Worm (Caenorhabditis elegans) whole organism, L3 larva: ENCODE data around the gene C31B8.1.

ENCODE experiments used
- R02D3.7 ChIP-seq: fragments of 150-350 bp; optimal IDR thresholded peaks from 2 replicates; lab custom pipeline; 2014; ENCODE audit warnings: missing biosample characterization, missing genetic modification characterization
- ZK546.5 ChIP-seq: sonication (generic microtip); optimal IDR thresholded peaks from 2 replicates; lab custom pipeline; 2017; ENCODE audit warnings: missing biosample characterization, missing genetic modification characterization
- aly-2 ChIP-seq: fragments of 150-350 bp; optimal IDR thresholded peaks from 2 replicates; lab custom pipeline; 2014; ENCODE audit warnings: missing biosample characterization, missing genetic modification characterization
- ama-1 ChIP-seq: fragments of 150-350 bp; optimal IDR thresholded peaks from 2 replicates; lab custom pipeline; 2018
- ceh-16 ChIP-seq: sonication (generic microtip); optimal IDR thresholded peaks from 2 replicates; lab custom pipeline; 2017; ENCODE audit warnings: missing biosample characterization, missing genetic modification characterization
- ceh-82 ChIP-seq: fragments of 150-350 bp; optimal IDR thresholded peaks from 2 replicates; lab custom pipeline; 2014; ENCODE audit warnings: missing biosample characterization, missing genetic modification characterization
- ceh-9 ChIP-seq: sonication (generic microtip); optimal IDR thresholded peaks from 2 replicates; lab custom pipeline; 2018; ENCODE audit warnings: missing biosample characterization, missing genetic modification characterization
- daf-12 ChIP-seq: fragments of 150-350 bp; optimal IDR thresholded peaks from 2 replicates; lab custom pipeline; 2014; ENCODE audit warnings: missing biosample characterization, missing genetic modification reagents, missing genetic modification characterization
- egl-27 ChIP-seq: sonication (generic microtip); optimal IDR thresholded peaks from 4 replicates; lab custom pipeline; 2017; ENCODE audit warnings: missing biosample characterization, missing genetic modification reagents, missing genetic modification characterization
- egl-5 ChIP-seq: fragments of 150-350 bp; optimal IDR thresholded peaks from 2 replicates; lab custom pipeline; 2017; ENCODE audit warnings: missing biosample characterization, missing genetic modification reagents, missing genetic modification characterization, inconsistent platforms
- elt-2 ChIP-seq: sonication (generic microtip); optimal IDR thresholded peaks from 2 replicates; lab custom pipeline; 2016; ENCODE audit warnings: missing genetic modification reagents, mild to moderate bottlenecking, missing genetic modification characterization, missing compliant biosample characterization
- eor-1 ChIP-seq, 2 experiments: fragments of 150-350 bp; optimal IDR thresholded peaks; 2 replicates each; lab custom pipeline; 2014 to 2018; ENCODE audit warnings: missing biosample characterization in 2 of 2, missing genetic modification characterization in 2 of 2
- fkh-10 ChIP-seq: sonication (generic microtip); optimal IDR thresholded peaks from 2 replicates; lab custom pipeline; 2017; ENCODE audit warnings: missing biosample characterization, missing genetic modification reagents, missing genetic modification characterization
- fkh-2 ChIP-seq: fragments of 150-350 bp; optimal IDR thresholded peaks from 2 replicates; lab custom pipeline; 2014; ENCODE audit warnings: missing biosample characterization, missing genetic modification reagents, missing genetic modification characterization
- fos-1 ChIP-seq: fragments of 150-350 bp; optimal IDR thresholded peaks from 2 replicates; lab custom pipeline; 2014; ENCODE audit warnings: missing biosample characterization, missing genetic modification characterization
- hmg-11 ChIP-seq: sonication (generic microtip); optimal IDR thresholded peaks from 2 replicates; lab custom pipeline; 2016; ENCODE audit warnings: missing genetic modification characterization, missing compliant biosample characterization
- lsy-12 ChIP-seq: sonication (generic microtip); optimal IDR thresholded peaks from 2 replicates; lab custom pipeline; 2016; ENCODE audit warnings: mild to moderate bottlenecking, missing genetic modification characterization, missing compliant biosample characterization
- mml-1 ChIP-seq: fragments of 150-350 bp; sonication (generic microtip); optimal IDR thresholded peaks from 3 replicates; lab custom pipeline; 2014; ENCODE audit warnings: missing biosample characterization, missing genetic modification characterization
- nhr-11 ChIP-seq: fragments of 150-350 bp; optimal IDR thresholded peaks from 2 replicates; lab custom pipeline; 2014; ENCODE audit warnings: missing biosample characterization, missing genetic modification characterization
- nhr-23 ChIP-seq: fragments of 150-350 bp; optimal IDR thresholded peaks from 2 replicates; lab custom pipeline; 2014; ENCODE audit warnings: missing biosample characterization, missing genetic modification reagents, missing genetic modification characterization
- nhr-25 ChIP-seq: sonication (generic microtip); optimal IDR thresholded peaks from 2 replicates; lab custom pipeline; 2017; ENCODE audit warnings: missing biosample characterization, missing genetic modification characterization
- nhr-67 ChIP-seq: fragments of 150-350 bp; optimal IDR thresholded peaks from 2 replicates; lab custom pipeline; 2014; ENCODE audit warnings: missing biosample characterization, missing genetic modification characterization
- nhr-76 ChIP-seq: fragments of 150-350 bp; sonication (generic microtip); optimal IDR thresholded peaks from 5 replicates; lab custom pipeline; 2014; ENCODE audit warnings: missing biosample characterization, missing genetic modification characterization
- nhr-77 ChIP-seq: fragments of 150-350 bp; optimal IDR thresholded peaks from 2 replicates; lab custom pipeline; 2014; ENCODE audit warnings: missing biosample characterization, missing genetic modification characterization
- pha-4 ChIP-seq: fragments of 150-350 bp; optimal IDR thresholded peaks from 2 replicates; lab custom pipeline; 2014; ENCODE audit warnings: missing biosample characterization, missing genetic modification reagents, missing genetic modification characterization
- skn-1 ChIP-seq: fragments of 150-350 bp; optimal IDR thresholded peaks from 2 replicates; lab custom pipeline; 2014; ENCODE audit warnings: missing biosample characterization, missing genetic modification characterization
- snpc-4 ChIP-seq: fragments of 150-350 bp; optimal IDR thresholded peaks from 2 replicates; lab custom pipeline; 2014; ENCODE audit warnings: missing biosample characterization, missing genetic modification characterization
- tbx-2 ChIP-seq: sonication (generic microtip); optimal IDR thresholded peaks from 2 replicates; lab custom pipeline; 2016; ENCODE audit warnings: mild to moderate bottlenecking, missing genetic modification characterization, missing compliant biosample characterization
- unc-39 ChIP-seq: sonication (generic microtip); optimal IDR thresholded peaks from 4 replicates; lab custom pipeline; 2017; ENCODE audit warnings: missing biosample characterization, missing genetic modification characterization
- unc-62 ChIP-seq: fragments of 150-350 bp; sonication (generic microtip); optimal IDR thresholded peaks from 4 replicates; lab custom pipeline; 2014; ENCODE audit warnings: missing biosample characterization, missing genetic modification reagents, missing genetic modification characterization
- zag-1 ChIP-seq: fragments of 150-350 bp; optimal IDR thresholded peaks from 2 replicates; lab custom pipeline; 2014; ENCODE audit warnings: missing biosample characterization, missing genetic modification characterization
- ztf-11 ChIP-seq: fragments of 150-350 bp; optimal IDR thresholded peaks from 2 replicates; lab custom pipeline; 2014; ENCODE audit warnings: missing biosample characterization, missing genetic modification characterization

Gene C31B8.1

DNA sequence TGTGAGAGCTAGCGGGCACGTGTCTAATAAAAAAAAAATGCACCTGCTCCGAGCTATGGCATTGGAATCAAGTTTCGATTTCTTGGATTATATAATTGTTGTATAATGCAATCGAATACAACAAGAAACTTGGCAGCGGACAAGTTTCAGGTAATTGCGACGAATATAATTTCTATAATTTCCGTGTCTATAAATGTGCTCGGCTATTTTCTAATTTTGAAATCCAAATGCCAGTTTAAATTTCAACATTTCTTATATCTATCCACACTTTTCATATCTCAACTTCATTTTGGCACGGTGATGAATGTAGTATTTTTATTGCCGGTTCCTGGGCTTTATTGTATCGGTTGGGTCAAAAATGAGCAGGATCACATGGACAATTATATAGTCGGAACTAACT is 1.6 kb upstream of the C31B8.1 start, which contains the start of gene C31B8.16:
Gene C31B8.16 (plus strand): TSS at position 301 of the 400 bp plus-strand sequence.
- TF ChIP-seq fos-1 (tag; lab: Kevin White, UChicago) (no peak), nhr-23 (tag; lab: Kevin White, UChicago) (no peak), mml-1 (no peak), elt-2 (tag; lab: Kevin White, UChicago) (no peak), R02D3.7 (tag; lab: Kevin White, UChicago) (no peak), fkh-2 (tag; lab: Kevin White, UChicago) (no peak), ceh-82 (no peak), daf-12 (no peak), unc-62 (GFP tag; lab: Kevin White, UChicago) (no peak), nhr-11 (tag; lab: Kevin White, UChicago) (no peak)
- TF ChIP-seq, all 47 proteins: peak for 0

DNA sequence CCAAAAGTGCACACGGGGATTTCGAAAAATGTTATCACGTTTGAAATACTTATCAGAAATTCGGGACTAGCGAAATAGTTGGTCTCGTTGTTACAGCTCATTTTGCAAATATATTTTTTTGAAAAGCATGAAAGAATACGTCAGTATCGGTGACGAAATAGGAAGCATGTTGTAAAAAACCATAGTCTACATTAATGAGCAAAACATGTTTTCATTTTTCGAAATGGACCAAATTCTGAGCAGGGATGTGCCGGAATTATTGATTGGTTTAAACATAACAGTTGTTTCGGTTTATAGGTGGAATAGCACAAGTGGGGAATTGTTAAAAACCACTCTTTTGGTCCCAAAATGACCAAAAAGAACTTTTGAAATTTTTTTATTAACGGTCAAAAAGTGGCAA is 2.7 kb downstream of the C31B8.1 start, which contains the start of gene srh-247:
Gene srh-247 (minus strand): TSS at position 101 of the 400 bp plus-strand sequence.
- no peak for TF ChIP-seq unc-39 (tag; lab: Kevin White, UChicago)
- TF ChIP-seq egl-5 (tag; lab: Kevin White, UChicago), result no peak
- TF ChIP-seq fkh-2 (tag; lab: Kevin White, UChicago), result no peak
- no peak for TF ChIP-seq ama-1 (lab: Kevin White, UChicago)
- no peak for TF ChIP-seq nhr-76
- TF ChIP-seq elt-2 (tag; lab: Kevin White, UChicago), result no peak
- TF ChIP-seq eor-1 (tag; optimal IDR thresholded peaks at IDR 0.05; lab: Kevin White, UChicago), result no peak
- no peak for TF ChIP-seq nhr-11 (tag; lab: Kevin White, UChicago)
- TF ChIP-seq aly-2 (tag; lab: Kevin White, UChicago), result no peak
- no peak for TF ChIP-seq zag-1 (tag; lab: Kevin White, UChicago)
- no peak for TF ChIP-seq pha-4 (tag; lab: Kevin White, UChicago)
- TF ChIP-seq, all 47 proteins: peak for 0

DNA sequence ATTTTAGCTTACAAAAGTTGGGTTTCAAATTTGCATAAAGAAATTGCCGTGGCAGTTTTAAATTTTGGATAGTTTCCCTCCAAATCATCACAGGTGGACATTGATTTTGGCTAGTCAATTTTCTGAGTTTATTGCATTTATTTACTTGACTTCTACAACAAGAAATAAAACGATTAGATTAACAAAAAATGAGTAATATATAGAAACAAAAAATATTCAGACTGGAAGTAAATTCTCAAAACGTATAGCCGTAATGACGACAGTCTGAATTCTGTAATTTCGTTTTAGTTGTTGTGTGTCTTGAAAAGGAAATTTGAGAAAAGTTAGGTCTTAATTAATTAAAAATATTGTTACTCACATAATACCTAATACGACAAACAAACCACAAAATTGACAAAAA is 7.1 kb downstream of the C31B8.1 start, which contains the start of gene srw-141:
Gene srw-141 (minus strand): TSS at position 101 of the 400 bp plus-strand sequence.
- TF ChIP-seq hmg-11 (tag; lab: Kevin White, UChicago), result no peak
- no peak for TF ChIP-seq zag-1 (tag; lab: Kevin White, UChicago)
- no peak for TF ChIP-seq ceh-82
- no peak for TF ChIP-seq fkh-2 (tag; lab: Kevin White, UChicago)
- no peak for TF ChIP-seq ceh-9 (tag; lab: Kevin White, UChicago)
- TF ChIP-seq ceh-16 (tag; lab: Kevin White, UChicago), result no peak
- TF ChIP-seq nhr-67 (tag; lab: Kevin White, UChicago), result no peak
- TF ChIP-seq nhr-11 (tag; lab: Kevin White, UChicago), result no peak
- TF ChIP-seq egl-27 (tag; lab: Kevin White, UChicago), result no peak
- TF ChIP-seq ztf-11 (tag; lab: Kevin White, UChicago), result no peak
- no peak for TF ChIP-seq eor-1 (tag; optimal IDR thresholded peaks at IDR 0.05; lab: Kevin White, UChicago)
- no peak for TF ChIP-seq nhr-76
- no peak for TF ChIP-seq nhr-23 (tag; lab: Kevin White, UChicago)
- TF ChIP-seq nhr-25 (tag; lab: Kevin White, UChicago), result no peak

DNA sequence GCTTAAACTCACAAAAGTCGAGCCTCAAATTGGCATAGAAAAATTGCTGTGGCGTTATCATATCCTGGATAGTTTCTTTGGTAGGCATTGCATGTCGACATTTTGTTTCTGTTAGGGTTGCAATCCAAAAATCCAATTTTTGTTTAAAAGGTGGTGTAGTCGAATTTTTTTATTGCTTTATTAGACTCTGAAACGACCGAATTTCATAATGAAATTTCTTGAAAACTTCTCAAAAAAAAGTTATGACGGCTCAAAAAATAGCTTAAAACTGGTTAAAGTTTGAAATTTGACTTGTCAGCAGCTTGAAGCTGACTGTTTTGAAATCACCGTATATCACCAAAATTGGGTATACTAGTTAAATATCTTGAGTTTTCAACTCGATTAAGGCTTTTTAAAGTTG is 10.1 kb downstream of the C31B8.1 start, which contains the start of gene srw-143:
Gene srw-143 (minus strand): TSS at position 101 of the 400 bp plus-strand sequence.
- no peak for TF ChIP-seq hmg-11 (tag; lab: Kevin White, UChicago)
- no peak for TF ChIP-seq R02D3.7 (tag; lab: Kevin White, UChicago)
- no peak for TF ChIP-seq tbx-2
- no peak for TF ChIP-seq nhr-11 (tag; lab: Kevin White, UChicago)
- no peak for TF ChIP-seq skn-1 (tag; lab: Kevin White, UChicago)
- TF ChIP-seq fkh-10 (GFP tag; lab: Kevin White, UChicago), result no peak

DNA sequence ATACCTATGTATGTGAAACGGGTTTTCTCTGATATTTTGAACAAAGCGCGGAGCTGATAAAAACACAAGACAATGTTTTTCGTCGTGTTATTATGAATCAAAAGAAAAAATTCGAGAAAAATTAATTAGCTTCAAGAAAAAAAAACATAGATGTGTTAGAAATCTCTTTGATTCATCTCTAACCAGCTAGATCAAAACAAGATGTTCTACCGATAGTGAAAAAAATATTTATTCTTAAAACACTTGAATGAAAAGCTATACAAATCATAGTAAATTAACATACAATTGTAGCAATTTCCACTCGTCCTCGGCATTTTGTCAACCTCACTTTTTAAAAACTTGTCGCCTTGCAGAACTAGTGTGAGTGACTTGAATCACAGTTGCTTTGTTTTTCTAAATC is 10.9 kb downstream of the C31B8.1 start:
- TF ChIP-seq nhr-76, result no peak
- TF ChIP-seq ZK546.5, result no peak
- no peak for TF ChIP-seq lsy-12
- TF ChIP-seq R02D3.7 (tag; lab: Kevin White, UChicago), result no peak
- TF ChIP-seq, all 47 proteins: peak for 0

DNA sequence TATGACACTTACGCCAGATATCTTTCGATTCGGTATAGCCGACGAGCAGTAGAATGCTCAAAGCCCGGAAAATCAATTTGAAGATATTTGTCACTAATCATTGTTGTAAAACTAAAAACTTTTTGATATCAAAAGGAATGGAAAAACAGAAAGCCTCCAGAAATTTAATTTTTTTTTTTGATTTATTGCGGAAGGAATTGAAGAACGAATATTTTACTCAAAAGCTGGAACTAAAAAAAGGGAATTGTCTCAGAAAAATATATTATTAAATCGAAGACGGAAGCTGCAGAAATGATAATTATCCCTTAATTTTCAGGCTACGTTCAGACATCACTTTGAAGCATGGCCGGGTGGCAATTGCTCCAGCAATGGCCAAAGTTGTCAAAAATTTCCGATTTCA is 12.5 kb downstream of the C31B8.1 start, which contains the start of gene srw-137:
Gene srw-137 (minus strand): TSS at position 101 of the 400 bp plus-strand sequence.
- TF ChIP-seq nhr-11 (tag; lab: Kevin White, UChicago) (no peak), nhr-77 (tag; lab: Kevin White, UChicago) (no peak), snpc-4 (tag; lab: Kevin White, UChicago) (no peak), fkh-10 (GFP tag; lab: Kevin White, UChicago) (no peak), R02D3.7 (tag; lab: Kevin White, UChicago) (no peak), mml-1 (no peak)
